Worm (Caenorhabditis elegans): Measurements from ENCODE around the gene C07A4.2.
A peak's percentile ranks its signal among the peaks of the same experiment; 100 is the strongest.

C07A4.2 gene

DNA sequence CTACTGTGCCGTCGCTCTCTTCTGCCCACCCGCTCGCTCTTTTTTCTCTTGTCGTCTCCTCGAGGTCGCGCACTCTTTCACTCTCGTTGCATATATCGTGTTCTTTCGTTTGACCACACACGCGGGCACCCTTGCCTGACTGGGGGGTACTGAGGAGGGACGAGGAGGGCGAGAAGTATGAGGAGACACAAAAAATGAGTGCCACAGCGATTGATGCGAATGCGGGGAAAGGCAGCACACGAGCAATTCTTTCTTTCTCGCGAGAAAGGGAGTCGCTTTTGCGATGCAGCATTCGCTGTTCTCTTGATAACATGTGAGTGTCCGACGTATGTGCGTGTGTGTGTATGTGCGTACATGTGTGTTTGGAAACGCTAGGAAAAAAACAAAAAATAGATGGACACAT, 16.5 kb downstream of the C07A4.2 start:
- TF ChIP-seq dao-5 (tag; optimal IDR thresholded peaks at IDR 0.05) (no peak), W03F9.2 (tag; optimal IDR thresholded peaks at IDR 0.05) (peak; percentile 51), him-1 (tag; optimal IDR thresholded peaks at IDR 0.05) (peak; percentile 93)

DNA sequence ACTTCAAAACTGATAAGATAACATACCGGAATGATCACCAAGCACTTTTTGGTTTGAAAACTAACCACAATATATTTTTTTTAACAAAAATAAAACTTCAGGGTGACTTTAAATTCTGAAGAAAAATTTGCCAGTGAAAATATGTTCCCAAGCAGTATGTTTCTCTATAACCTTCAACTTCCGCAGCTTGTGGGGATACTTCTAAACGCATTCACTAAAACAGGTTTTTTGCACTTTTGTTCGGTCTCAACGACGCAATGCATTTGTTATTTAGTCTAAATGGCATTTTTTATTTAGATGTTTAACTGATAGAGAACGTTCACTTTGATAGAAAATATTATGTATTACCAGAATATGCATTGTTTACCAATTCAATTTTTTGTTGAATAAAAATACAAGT, 17.2 kb downstream of the C07A4.2 start:
- TF ChIP-seq W03F9.2 (tag; optimal IDR thresholded peaks at IDR 0.05) (no peak), him-1 (tag; optimal IDR thresholded peaks at IDR 0.05) (no peak), dao-5 (tag; optimal IDR thresholded peaks at IDR 0.05) (no peak)

DNA sequence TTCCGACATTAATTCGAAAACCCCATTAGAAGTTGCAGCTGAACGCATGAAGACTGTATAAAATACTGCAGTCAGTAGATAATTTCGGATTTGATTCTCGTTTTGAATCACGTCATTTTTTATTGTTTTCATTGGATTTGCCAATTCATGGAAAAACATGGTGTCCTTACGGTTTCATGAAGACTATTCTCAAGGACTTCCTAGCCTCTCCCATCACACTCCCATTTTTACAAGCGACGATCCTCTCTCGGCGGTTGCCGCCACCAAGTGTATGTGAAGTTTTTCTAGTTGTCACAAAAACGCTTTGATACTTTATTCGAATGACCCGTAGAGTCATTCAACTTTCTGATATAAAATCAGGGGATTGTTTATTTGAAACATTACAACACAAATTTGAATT, 17.8 kb downstream of the C07A4.2 start:
- no peak for TF ChIP-seq W03F9.2 (tag; optimal IDR thresholded peaks at IDR 0.05)
- no peak for TF ChIP-seq him-1 (tag; optimal IDR thresholded peaks at IDR 0.05)
- TF ChIP-seq dao-5 (tag; optimal IDR thresholded peaks at IDR 0.05) = no peak

DNA sequence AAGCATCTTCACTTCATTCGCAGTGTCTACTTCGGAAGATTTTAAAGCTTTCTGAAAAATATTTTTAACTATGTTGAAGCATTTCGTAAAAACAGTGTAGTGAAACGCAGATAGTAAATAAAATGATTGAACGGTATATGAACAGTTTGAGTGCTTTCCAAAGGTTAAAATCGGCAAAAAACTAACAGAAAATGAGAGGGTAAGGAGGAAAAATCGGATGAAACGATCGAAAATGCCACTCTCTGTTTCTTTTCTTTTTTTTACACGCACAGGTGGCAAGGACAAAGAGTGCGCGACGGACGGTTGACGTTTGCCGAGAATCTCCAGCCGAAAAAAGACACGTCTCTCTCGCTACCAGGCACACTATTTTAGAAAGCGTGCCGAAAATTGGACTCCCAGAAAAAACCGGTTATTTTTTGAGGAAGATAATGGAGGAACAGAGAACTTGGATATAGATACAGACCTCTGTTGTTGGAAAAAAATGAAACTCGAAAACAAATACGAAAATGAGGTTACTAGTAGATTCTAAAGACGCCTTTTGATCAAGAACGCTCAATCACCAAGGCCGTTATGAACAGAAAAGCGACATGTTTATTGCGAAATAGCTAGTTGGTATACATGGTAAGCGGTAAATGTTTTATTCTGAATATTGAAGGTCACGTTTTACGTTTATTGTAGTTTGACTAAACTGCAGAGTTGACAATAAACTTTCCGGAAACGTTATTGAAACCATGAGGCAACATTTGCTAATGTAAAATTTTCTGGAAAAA, 22.5 kb downstream of the C07A4.2 start, which contains the start of gene myrf-2:
TSS of gene myrf-2 (minus strand) at position 51 of the 770 bp plus-strand sequence.
- TF ChIP-seq him-1 (tag; optimal IDR thresholded peaks at IDR 0.05) (no peak), W03F9.2 (tag; optimal IDR thresholded peaks at IDR 0.05) (no peak), dao-5 (tag; optimal IDR thresholded peaks at IDR 0.05) (no peak)

DNA sequence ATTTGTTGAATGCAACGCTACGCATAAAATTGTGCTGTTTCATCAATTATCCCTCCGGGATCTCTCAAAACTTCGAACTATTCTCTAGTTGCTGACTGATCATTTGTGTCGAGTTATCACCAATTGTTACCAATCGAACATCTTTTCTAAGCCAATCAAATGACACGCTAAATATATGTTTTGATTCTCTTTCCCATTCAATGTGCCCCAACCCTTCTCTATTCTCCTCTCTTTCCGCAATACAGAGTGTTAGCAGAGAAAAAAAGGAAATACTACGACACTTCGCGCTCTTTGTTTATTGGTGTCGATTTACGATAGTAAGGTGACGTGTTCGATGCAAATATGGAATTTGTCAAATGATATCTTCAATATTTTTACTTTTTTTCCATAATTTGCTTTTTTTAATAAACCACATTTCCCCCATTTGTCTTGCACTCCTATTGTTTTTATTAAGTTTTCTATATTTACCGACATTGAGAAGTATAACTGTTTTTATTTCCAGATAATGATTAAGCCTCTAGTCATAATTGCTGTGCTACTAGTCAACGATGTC, 25.3 kb downstream of the C07A4.2 start, which contains the start of gene nucb-1:
TSS of gene nucb-1 (plus strand) at position 503 of the 553 bp plus-strand sequence.
- no peak for TF ChIP-seq dao-5 (tag; optimal IDR thresholded peaks at IDR 0.05)
- peak; percentile 40 for TF ChIP-seq W03F9.2 (tag; optimal IDR thresholded peaks at IDR 0.05)

DNA sequence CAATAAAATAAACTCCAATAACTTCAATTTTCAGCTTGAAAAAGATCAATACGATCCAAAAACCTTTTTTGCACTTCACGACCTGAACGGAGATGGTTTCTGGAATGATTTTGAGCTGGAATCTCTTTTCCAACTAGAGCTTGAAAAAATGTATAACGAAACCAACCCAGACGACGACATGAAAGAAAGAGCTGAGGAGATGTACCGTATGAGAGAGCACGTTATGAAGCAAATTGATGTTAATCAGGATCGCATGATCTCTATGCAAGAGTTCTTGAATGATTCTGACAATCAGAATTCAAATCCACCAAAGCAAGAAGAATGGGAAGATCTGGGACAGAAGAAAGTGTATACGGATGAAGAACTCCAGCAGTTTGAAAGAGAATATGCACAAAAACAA, 27.2 kb downstream of the C07A4.2 start:
- TF ChIP-seq W03F9.2 (tag; optimal IDR thresholded peaks at IDR 0.05) = no peak
- no peak for TF ChIP-seq dao-5 (tag; optimal IDR thresholded peaks at IDR 0.05)
- TF ChIP-seq him-1 (tag; optimal IDR thresholded peaks at IDR 0.05) = no peak

DNA sequence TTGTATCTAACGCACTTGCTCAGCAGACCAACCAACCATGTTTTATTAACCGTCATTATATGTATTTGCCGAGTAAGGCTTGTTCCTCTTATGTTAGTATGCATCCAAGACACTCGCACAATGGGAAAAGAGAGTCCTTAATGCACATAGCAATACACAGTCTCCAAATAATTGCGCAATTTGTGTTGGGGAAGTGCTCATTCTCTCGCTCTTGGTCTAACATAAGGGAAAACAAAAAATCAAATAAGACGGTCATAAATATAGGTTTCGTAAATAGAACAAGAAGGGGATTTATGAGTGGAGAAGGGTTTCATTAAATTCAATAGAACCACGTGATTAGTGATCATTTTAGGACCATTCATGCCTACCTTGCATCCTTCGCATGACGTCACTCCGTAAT, 31.5 kb downstream of the C07A4.2 start:
- TF ChIP-seq W03F9.2 (tag; optimal IDR thresholded peaks at IDR 0.05) (no peak), him-1 (tag; optimal IDR thresholded peaks at IDR 0.05) (no peak), dao-5 (tag; optimal IDR thresholded peaks at IDR 0.05) (no peak)

DNA sequence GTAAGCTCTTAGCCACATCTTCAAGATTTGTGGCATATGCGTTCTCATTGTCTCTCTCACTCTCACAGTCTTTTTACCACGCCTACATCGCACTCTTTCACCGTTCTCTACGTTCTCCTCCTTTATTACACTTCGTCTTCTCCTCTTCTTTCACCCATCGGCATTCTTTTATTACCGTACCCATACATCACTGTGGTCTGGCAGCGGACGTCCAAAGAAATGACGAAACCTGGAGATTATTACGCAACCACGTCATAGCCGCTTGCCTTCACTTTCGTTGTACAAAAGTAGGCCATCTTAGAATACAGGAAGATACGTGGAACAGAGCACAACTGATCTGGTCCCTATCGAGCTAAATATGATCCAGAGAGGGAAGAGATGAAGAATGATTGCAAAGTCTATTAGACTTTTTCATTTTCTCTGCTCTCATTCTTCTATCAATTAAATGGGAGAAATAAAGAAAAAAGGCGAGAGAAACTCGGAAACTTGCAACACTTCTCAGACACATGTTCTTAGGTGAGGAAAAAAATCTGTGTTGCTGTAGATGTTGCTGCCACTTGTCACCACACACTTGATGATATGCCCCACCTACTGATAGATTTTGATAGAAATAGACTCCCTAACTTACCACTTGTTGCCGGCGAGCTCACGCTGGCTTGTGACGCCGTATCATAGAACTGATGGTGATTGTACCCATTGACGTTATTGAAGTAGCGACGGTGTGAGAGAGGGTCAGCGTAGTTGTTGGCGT, 32.5 kb downstream of the C07A4.2 start:
- TF ChIP-seq dao-5 (tag; optimal IDR thresholded peaks at IDR 0.05) (no peak), him-1 (tag; optimal IDR thresholded peaks at IDR 0.05) (no peak), W03F9.2 (tag; optimal IDR thresholded peaks at IDR 0.05) (no peak)

DNA sequence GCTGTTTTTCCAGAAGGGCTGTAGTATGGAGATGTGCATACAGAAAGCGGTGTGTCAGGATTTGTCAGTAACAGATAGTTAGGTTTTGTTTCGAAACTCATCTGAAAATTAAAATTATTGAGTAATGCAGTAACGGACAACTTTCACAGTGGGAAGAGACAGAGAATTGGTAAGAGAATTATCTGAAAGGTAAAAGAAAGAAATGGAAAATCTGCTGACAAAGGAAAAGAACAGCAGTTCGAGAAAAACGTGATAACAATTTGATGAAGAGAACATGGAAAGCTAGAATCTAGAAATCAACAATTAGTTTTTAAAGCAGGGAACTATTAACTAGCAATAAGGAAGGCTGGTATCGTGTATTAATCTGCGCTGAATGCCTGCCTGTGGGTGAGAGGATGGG, 33.3 kb downstream of the C07A4.2 start, which contains the start of gene sex-1:
TSS of gene sex-1 (minus strand) at position 101 of the 400 bp plus-strand sequence.
- TF ChIP-seq dao-5 (tag; optimal IDR thresholded peaks at IDR 0.05) (no peak), him-1 (tag; optimal IDR thresholded peaks at IDR 0.05) (no peak), W03F9.2 (tag; optimal IDR thresholded peaks at IDR 0.05) (no peak)

DNA sequence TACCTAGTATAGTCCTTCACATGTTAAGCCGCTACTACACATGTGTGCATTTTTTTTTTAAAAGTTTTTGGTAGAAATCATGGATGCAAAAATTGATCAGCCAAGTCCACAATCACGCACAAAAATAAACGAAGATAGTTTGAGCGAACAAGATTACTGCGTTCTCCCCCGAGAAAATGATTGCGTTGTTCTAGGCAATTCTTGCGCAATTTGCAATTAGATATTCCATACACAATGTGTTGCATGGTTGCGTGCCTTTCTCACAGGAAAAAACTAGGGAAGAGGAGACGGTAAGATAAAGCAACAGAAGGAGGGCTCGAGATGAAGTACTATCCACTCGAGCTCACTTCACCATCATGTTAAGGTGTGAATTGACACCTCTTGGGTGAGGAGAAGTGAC, 34.0 kb downstream of the C07A4.2 start:
- TF ChIP-seq W03F9.2 (tag; optimal IDR thresholded peaks at IDR 0.05) = no peak
- no peak for TF ChIP-seq him-1 (tag; optimal IDR thresholded peaks at IDR 0.05)
- no peak for TF ChIP-seq dao-5 (tag; optimal IDR thresholded peaks at IDR 0.05)

DNA sequence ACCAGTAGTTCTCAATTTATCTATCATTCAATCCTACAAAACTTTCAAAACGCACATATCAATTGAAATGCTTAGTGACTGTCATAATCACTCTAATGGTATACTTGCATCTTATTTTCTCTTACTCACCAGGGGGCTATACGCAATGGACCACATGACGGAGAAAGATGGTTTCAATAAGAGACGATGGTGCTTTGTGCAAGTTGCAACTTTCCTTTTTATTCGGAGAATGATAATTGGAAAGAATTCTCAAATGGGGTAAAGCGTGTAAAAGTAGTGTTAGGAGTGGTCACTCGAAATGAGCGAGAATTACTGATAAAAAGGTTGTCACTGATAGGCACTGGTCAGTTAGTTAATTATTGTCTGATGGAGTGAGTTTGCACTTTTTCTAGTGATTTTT, 36.5 kb downstream of the C07A4.2 start:
- TF ChIP-seq W03F9.2 (tag; optimal IDR thresholded peaks at IDR 0.05) (no peak), dao-5 (tag; optimal IDR thresholded peaks at IDR 0.05) (no peak), him-1 (tag; optimal IDR thresholded peaks at IDR 0.05) (no peak)

DNA sequence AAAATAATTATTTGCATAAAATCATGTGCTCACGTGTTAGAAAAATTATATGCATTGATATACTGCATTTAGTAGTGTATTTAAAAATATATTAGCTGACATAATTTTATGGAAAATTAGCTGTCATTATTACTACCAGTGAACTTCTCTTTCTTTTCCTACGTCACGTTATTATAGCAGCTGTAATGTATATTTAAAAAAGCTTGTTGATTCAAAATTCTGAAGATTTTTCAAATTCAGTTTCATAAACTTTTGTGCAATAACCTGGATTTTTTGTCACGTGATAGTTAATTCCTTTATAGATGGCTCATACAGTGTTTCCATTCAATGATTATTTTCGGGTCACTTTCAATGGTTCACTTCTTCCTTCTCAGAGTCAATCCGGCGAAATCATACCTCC, 40.5 kb downstream of the C07A4.2 start, which contains the start of gene F44A6.3:
TSS of gene F44A6.3 (plus strand) at position 301 of the 400 bp plus-strand sequence.
- TF ChIP-seq him-1 (tag; optimal IDR thresholded peaks at IDR 0.05) = no peak

DNA sequence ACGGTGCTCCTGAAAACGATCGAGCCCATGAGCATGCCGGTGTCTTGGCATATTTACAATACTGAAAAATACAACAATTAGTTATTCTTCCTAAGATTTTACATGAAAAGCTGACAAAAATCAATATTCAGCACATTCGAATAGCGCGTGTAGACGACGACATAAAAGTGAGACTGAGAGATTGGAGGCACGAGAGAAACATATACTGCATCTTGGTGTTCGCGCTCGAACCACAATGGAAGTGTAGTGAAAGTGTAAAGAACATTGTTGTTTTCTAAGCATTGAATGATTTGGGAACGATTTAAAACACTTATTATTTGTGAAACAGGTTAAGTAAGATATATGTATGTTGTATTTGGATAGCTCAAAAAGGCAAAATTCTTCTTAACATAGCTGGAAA, 43.4 kb downstream of the C07A4.2 start, which contains the start of gene F44A6.4:
TSS of gene F44A6.4 (minus strand) at position 67 of the 400 bp plus-strand sequence.
- no peak for TF ChIP-seq dao-5 (tag; optimal IDR thresholded peaks at IDR 0.05)
- no peak for TF ChIP-seq W03F9.2 (tag; optimal IDR thresholded peaks at IDR 0.05)
- TF ChIP-seq him-1 (tag; optimal IDR thresholded peaks at IDR 0.05) = no peak

DNA sequence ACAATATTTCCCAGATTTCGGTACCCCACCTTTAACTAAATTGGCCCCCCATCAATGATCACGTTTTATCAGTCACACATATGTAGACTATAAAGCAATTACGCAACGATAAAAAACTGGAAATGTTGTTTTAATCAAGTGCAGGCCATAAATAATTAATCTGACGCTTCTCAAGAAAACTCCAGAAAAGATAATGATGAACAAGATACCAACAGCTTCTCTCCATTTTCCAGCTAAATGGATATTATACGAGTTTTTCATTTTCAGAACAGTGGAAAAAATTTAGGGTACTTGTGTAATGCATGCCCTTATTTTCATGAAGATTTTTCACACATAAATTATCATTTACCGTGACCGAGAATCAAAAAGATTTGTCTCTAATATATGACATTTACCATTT, 44.3 kb downstream of the C07A4.2 start:
- no peak for TF ChIP-seq dao-5 (tag; optimal IDR thresholded peaks at IDR 0.05)
- TF ChIP-seq him-1 (tag; optimal IDR thresholded peaks at IDR 0.05) = no peak
- no peak for TF ChIP-seq W03F9.2 (tag; optimal IDR thresholded peaks at IDR 0.05)
